Worm (Caenorhabditis elegans) whole organism, late embryonic: Measurements from ENCODE around the gene ZK666.12.

Experiments used
- ama-1 ChIP-seq: fragments of 150-350 bp; optimal IDR thresholded peaks from 2 replicates; lab custom pipeline; 2014
- ceh-24 ChIP-seq: sonication (generic microtip); optimal IDR thresholded peaks from 2 replicates; lab custom pipeline; 2016; ENCODE audit warnings: mild to moderate bottlenecking, missing genetic modification characterization, missing compliant biosample characterization
- odd-2 ChIP-seq: sonication (generic microtip); optimal IDR thresholded peaks from 2 replicates; lab custom pipeline; 2017; ENCODE audit warnings: antibody characterized with exemption, mild to moderate bottlenecking, missing genetic modification characterization, missing compliant biosample characterization
- sox-4 ChIP-seq: sonication (generic microtip); optimal IDR thresholded peaks from 2 replicates; lab custom pipeline; 2017; ENCODE audit warnings: mild to moderate bottlenecking, missing genetic modification characterization, inconsistent platforms, missing compliant biosample characterization
- unc-42 ChIP-seq: sonication (generic microtip); optimal IDR thresholded peaks from 2 replicates; lab custom pipeline; 2016; ENCODE audit warnings: missing genotype, missing genetic modification characterization, missing compliant biosample characterization

DNA sequence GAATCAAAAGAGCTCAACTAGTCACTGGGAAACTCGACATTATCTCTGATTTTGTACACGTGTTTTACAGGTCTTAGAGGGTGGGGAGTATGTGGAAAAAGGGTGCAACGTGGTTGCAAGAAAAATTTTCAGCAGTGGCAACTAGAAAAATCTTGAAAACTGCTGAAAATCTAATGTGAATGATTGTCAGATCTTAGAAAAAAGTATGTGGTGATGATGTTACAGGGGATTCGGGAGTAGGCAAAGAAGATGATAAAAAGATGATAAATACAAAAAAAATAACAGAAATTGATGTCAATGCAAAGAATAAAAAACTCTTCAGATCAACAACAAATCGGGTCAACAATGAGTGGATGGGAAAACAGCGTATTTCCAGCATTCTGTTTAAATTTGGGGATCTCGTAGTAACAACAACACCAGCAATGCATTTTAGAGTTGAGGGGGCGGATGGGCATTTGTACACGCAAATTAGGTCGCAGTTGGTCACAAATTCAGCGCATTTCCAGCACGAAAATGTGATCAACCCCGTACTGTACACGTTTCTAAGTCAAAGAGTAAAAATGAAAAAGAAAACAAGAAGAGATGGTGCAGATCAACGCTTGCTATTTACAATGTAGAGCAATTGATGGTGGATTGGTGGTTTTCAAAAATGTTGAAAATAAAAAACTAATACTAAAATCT, 47.6 kb downstream of the ZK666.12 start:
- TF ChIP-seq sox-4 (tag; lab: Kevin White, UChicago) (no peak), ceh-24 (no peak), ama-1 (lab: Kevin White, UChicago) (no peak), odd-2 (no peak), unc-42 (no peak)
